Fruit fly (Drosophila melanogaster) S2 (cell line): ENCODE measurements around the gene CG13694.

Experiments
- CG8478 ChIP-seq: fragments of >200 bp; optimal IDR thresholded peaks from 2 replicates; lab custom pipeline; 2018
- CTCF ChIP-seq, 2 experiments: fragments of >200 bp; optimal IDR thresholded peaks; 2 replicates each; lab custom pipeline; 2018

DNA sequence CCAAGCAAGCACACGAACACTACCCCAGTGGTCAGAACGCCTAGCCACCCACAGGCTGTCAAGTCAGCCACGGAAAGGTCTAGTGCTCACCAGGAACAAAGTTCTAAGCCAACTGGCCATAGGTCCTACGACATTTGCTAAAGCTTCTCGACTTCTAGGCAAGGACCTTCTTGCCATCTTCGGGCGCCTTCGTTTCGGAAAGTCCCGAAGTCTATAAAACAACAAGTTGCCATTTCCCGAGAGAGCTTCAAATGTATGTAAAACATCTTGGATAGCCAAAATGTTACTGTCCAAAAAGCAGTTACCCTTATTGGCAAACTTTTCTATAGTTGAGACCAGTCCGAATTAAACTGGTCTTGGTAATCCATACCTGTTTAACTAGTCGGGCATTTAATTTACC lies 30.2 kb upstream of the CG13694 start:
- TF ChIP-seq CTCF (optimal IDR thresholded peaks at IDR 0.05; lab: Kevin White, UChicago) (no peak), CG8478 (lab: Kevin White, UChicago) (no peak)
